Worm (Caenorhabditis elegans) whole organism, early embryonic: ENCODE measurements around the gene ugt-22.
"Not testable (repeated sequence)": the region's sequence is repeated elsewhere in the genome, so short reads cannot be mapped to it uniquely, and the experiment has no call there.

Source experiments
- aly-1 ChIP-seq: sonication (generic microtip); optimal IDR thresholded peaks from 2 replicates; lab custom pipeline; 2016; ENCODE audit warnings: missing genetic modification characterization, missing compliant biosample characterization
- ama-1 ChIP-seq: fragments of 150-350 bp; optimal IDR thresholded peaks from 2 replicates; lab custom pipeline; 2014
- flt-1 ChIP-seq: fragments of 200-800 bp; sonication (Bioruptor generic); IDR thresholded peaks from 2 replicates; pipeline ENCODE4 v1.3.6; 2022; ENCODE audit warnings: missing genetic modification characterization, missing compliant biosample characterization
- hmg-4 ChIP-seq: fragments of 200-800 bp; sonication (Bioruptor generic); optimal IDR thresholded peaks from 2 replicates; lab custom pipeline; 2018; ENCODE audit warnings: mild to moderate bottlenecking, missing genetic modification characterization, missing compliant biosample characterization
- hnd-1 ChIP-seq: sonication (generic microtip); optimal IDR thresholded peaks from 2 replicates; lab custom pipeline; 2016; ENCODE audit warnings: missing genetic modification characterization, missing compliant biosample characterization
- tra-4 ChIP-seq: sonication (generic microtip); optimal IDR thresholded peaks from 2 replicates; lab custom pipeline; 2017; ENCODE audit warnings: missing genetic modification characterization, missing compliant biosample characterization

DNA sequence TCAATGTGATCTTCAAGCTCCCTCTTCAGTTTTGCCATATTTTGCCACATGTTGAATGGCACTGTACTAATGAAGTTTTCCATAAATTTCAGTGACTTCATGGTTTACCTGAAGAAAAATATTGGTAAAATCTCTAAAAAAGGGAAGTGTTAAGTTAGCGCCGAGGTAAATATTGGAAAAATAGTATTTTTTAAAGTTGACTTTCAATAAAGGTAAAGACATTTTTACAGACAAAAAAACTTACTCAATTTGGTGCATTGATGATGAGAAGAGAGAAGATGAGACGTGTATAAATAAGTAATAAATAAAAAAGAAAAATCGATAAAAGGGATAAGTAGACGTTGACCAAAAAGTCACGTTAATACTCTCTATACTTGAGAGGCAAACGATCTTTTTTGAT lies 41.2 kb upstream of the ugt-22 start, which contains the start of gene Y45F10B.9:
- not testable (repeated sequence) for TF ChIP-seq aly-1; hnd-1; flt-1 (GFP tag; lab: Robert Waterston, UW); tra-4 (tag; lab: Kevin White, UChicago); hmg-4 (GFP tag; lab: Kevin White, UChicago); ama-1 (lab: Kevin White, UChicago)
